Worm (Caenorhabditis elegans) whole organism, L2 larva: ENCODE data around the gene K07E3.4.

Source experiments
- egl-27 ChIP-seq: sonication (generic microtip); optimal IDR thresholded peaks from 3 replicates; lab custom pipeline; 2017; ENCODE audit warnings: missing biosample characterization, missing genetic modification reagents, missing genetic modification characterization
- nhr-237 ChIP-seq: fragments of 150-350 bp; optimal IDR thresholded peaks from 2 replicates; lab custom pipeline; 2014; ENCODE audit warnings: missing biosample characterization, missing genetic modification characterization
- sma-9 ChIP-seq, 2 experiments: fragments of 150-350 bp in 1 of 2; sonication (generic microtip) in 1 of 2; optimal IDR thresholded peaks; 2 replicates each; lab custom pipeline; 2014 to 2016; ENCODE audit warnings: missing genetic modification characterization in 2 of 2, mild to moderate bottlenecking in 1 of 2, missing biosample characterization in 1 of 2, missing compliant biosample characterization in 1 of 2, missing genetic modification reagents in 1 of 2, moderate library complexity in 1 of 2
- snpc-4 ChIP-seq: fragments of 150-350 bp; optimal IDR thresholded peaks from 2 replicates; lab custom pipeline; 2014; ENCODE audit warnings: missing biosample characterization, missing genetic modification characterization
- unc-39 ChIP-seq: fragments of 150-350 bp; optimal IDR thresholded peaks from 2 replicates; lab custom pipeline; 2014; ENCODE audit warnings: missing biosample characterization, missing genetic modification characterization
- unc-62 ChIP-seq: fragments of 150-350 bp; optimal IDR thresholded peaks from 2 replicates; lab custom pipeline; 2014; ENCODE audit warnings: missing biosample characterization, missing genetic modification reagents, missing genetic modification characterization
- ztf-11 ChIP-seq: sonication (generic microtip); optimal IDR thresholded peaks from 2 replicates; lab custom pipeline; 2017; ENCODE audit warnings: missing biosample characterization, missing genetic modification characterization

DNA sequence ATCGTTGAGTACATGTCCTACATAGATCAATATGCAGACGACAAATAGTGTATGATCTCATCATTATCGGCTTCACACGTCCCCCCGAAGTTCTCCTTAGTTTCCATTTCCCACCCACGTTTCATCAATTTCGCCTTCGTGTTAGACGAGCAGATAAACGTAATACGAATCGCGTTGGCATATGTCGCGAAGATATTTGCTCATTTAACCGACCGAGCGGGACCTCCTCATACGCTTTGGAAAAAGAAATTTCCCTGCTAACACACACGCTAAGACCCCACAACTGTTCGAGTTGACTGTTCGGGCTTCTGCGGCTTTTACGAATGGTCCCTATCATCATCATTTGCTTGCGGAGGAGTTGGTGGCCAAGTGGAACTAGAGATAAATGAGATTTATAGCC is 29.3 kb downstream of the K07E3.4 start:
- no peak for TF ChIP-seq egl-27 (tag; lab: Kevin White, UChicago)
- TF ChIP-seq snpc-4 (tag; lab: Kevin White, UChicago) = no peak
- TF ChIP-seq unc-39 = no peak
- no peak for TF ChIP-seq ztf-11 (tag; lab: Kevin White, UChicago)
- TF ChIP-seq unc-62 = no peak
- TF ChIP-seq nhr-237 (tag; lab: Kevin White, UChicago) = no peak
- no peak for TF ChIP-seq sma-9 (GFP tag; optimal IDR thresholded peaks at IDR 0.05; lab: Kevin White, UChicago)
- no peak for TF ChIP-seq sma-9 (tag; optimal IDR thresholded peaks at IDR 0.05; lab: Kevin White, UChicago)
